Fruit fly (Drosophila melanogaster) whole organism, pupa: Measurements from ENCODE around the gene CG14840.

ENCODE experiments used
- CG10348 ChIP-seq: fragments of 200-800 bp; sonication (Bioruptor generic); IDR thresholded peaks from 2 replicates; pipeline ENCODE4 v1.3.6; 2022; ENCODE audit warnings: missing biosample characterization, missing genetic modification characterization
- CG12605 ChIP-seq: fragments of 200-800 bp; sonication (Bioruptor generic); IDR thresholded peaks from 2 replicates; pipeline ENCODE4 v1.3.6; 2022; ENCODE audit warnings: missing biosample characterization, missing genetic modification characterization
- CG13204 ChIP-seq: fragments of 200-800 bp; sonication (Bioruptor generic); optimal IDR thresholded peaks from 2 replicates; lab custom pipeline; 2018; ENCODE audit warnings: missing biosample characterization, mild to moderate bottlenecking, missing genetic modification characterization, moderate library complexity
- CG14655 ChIP-seq: fragments of 200-800 bp; sonication (Bioruptor generic); optimal IDR thresholded peaks from 3 replicates; lab custom pipeline; 2017; ENCODE audit warnings: mild to moderate bottlenecking, missing biosample characterization, missing genetic modification reagents, missing genetic modification characterization
- CG15710 ChIP-seq: fragments of 200-800 bp; sonication (Bioruptor generic); optimal IDR thresholded peaks from 2 replicates; lab custom pipeline; 2018; ENCODE audit warnings: missing biosample characterization, mild to moderate bottlenecking, missing genetic modification characterization, moderate library complexity
- CG17806 ChIP-seq: fragments of 200-800 bp; sonication (Bioruptor generic); optimal IDR thresholded peaks from 2 replicates; lab custom pipeline; 2018; ENCODE audit warnings: missing biosample characterization, mild to moderate bottlenecking, missing genetic modification characterization, moderate library complexity
- CG32121 ChIP-seq: fragments of 200-800 bp; sonication (Bioruptor generic); IDR thresholded peaks from 2 replicates; pipeline ENCODE4 v1.3.6; 2022; ENCODE audit warnings: missing biosample characterization, missing genetic modification characterization
- CG34367 ChIP-seq: fragments of 200-800 bp; sonication (Bioruptor generic); optimal IDR thresholded peaks from 2 replicates; lab custom pipeline; 2018; ENCODE audit warnings: missing biosample characterization, mild to moderate bottlenecking, missing genetic modification characterization
- CG4496 ChIP-seq: fragments of 200-800 bp; sonication (Bioruptor generic); IDR thresholded peaks from 3 replicates; pipeline ENCODE4 v1.3.6; 2022; ENCODE audit warnings: missing biosample characterization, missing genetic modification characterization
- CG8159 ChIP-seq: fragments of 200-800 bp; sonication (Bioruptor generic); optimal IDR thresholded peaks from 3 replicates; lab custom pipeline; 2018; ENCODE audit warnings: missing biosample characterization, mild to moderate bottlenecking, missing genetic modification characterization, moderate library complexity
- CG8301 ChIP-seq: fragments of 200-800 bp; sonication (Bioruptor generic); optimal IDR thresholded peaks from 2 replicates; lab custom pipeline; 2018; ENCODE audit warnings: missing biosample characterization, mild to moderate bottlenecking, missing genetic modification characterization
- CG9948 ChIP-seq: fragments of 200-800 bp; sonication (Bioruptor generic); optimal IDR thresholded peaks from 2 replicates; lab custom pipeline; 2018; ENCODE audit warnings: missing biosample characterization, mild to moderate bottlenecking, missing genetic modification characterization, moderate library complexity
- D1 ChIP-seq: fragments of 200-800 bp; sonication (Bioruptor generic); optimal IDR thresholded peaks from 2 replicates; lab custom pipeline; 2018; ENCODE audit warnings: missing biosample characterization, mild to moderate bottlenecking, missing genetic modification characterization, moderate library complexity
- EcR ChIP-seq: fragments of 200-800 bp; sonication (Bioruptor generic); optimal IDR thresholded peaks from 3 replicates; lab custom pipeline; 2019; ENCODE audit warnings: missing biosample characterization, missing genetic modification characterization, mild to moderate bottlenecking, moderate library complexity, missing genetic modification reagents
- Ets98B ChIP-seq: fragments of 200-800 bp; sonication (Bioruptor generic); IDR thresholded peaks from 2 replicates; pipeline ENCODE4 v1.3.6; 2022; ENCODE audit warnings: missing biosample characterization, missing genetic modification characterization
- Pif1A ChIP-seq: fragments of 200-800 bp; sonication (Bioruptor generic); optimal IDR thresholded peaks from 3 replicates; lab custom pipeline; 2016; ENCODE audit warnings: missing biosample characterization, missing genetic modification characterization
- Pif1B ChIP-seq: fragments of 200-800 bp; sonication (Bioruptor generic); optimal IDR thresholded peaks from 3 replicates; lab custom pipeline; 2016; ENCODE audit warnings: missing biosample characterization, missing genetic modification characterization
- Snoo ChIP-seq: fragments of 200-800 bp; sonication (Bioruptor generic); optimal IDR thresholded peaks from 3 replicates; lab custom pipeline; 2017; ENCODE audit warnings: missing biosample characterization, mild to moderate bottlenecking, missing genetic modification characterization, inconsistent platforms
- fd96Ca ChIP-seq: fragments of 200-800 bp; sonication (Bioruptor generic); IDR thresholded peaks from 3 replicates; pipeline ENCODE4 v1.3.6; 2022; ENCODE audit warnings: missing biosample characterization, missing genetic modification characterization
- gl ChIP-seq: fragments of 200-800 bp; sonication (Bioruptor generic); optimal IDR thresholded peaks from 2 replicates; lab custom pipeline; 2018; ENCODE audit warnings: missing biosample characterization, mild to moderate bottlenecking, missing genetic modification characterization
- rn ChIP-seq: fragments of 200-800 bp; sonication (Bioruptor generic); IDR thresholded peaks from 2 replicates; pipeline ENCODE4 v1.3.6; 2022; ENCODE audit warnings: missing biosample characterization, missing genetic modification characterization

CG14840 gene

DNA sequence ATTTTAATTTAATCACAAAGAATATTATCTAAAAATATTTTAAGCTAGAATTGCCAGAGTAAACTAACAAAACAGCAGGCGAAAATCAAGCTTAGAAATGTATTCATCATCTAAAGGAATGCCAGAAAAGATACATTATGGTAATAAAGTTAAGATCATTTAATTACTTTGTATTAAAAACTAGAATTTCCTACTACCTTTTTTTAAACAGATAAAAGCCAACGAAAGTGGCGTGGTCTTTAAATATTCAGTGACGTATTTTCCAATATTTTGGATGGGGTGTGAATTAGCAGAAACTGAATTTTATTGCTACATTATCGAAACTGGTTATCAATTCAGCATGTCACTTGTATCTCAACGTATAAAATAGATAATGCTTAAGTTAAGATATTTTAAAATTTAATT, 31.3 kb upstream of the CG14840 start:
- TF ChIP-seq CG9948 (tag; lab: Kevin White, UChicago) (peak; percentile 72), Pif1A (GFP tag; lab: Kevin White, UChicago) (no peak), CG4496 (GFP tag; lab: Robert Waterston, UW) (peak; percentile 30; the same call in 1 of the 3 replicates), CG10348 (no peak), CG12605 (GFP tag; lab: Robert Waterston, UW) (0 out of 2 replicates have a peak, but pooled peaks have one; percentile 19), CG8159 (tag; lab: Kevin White, UChicago) (peak; percentile 74), CG14655 (GFP tag; lab: Kevin White, UChicago) (peak; percentile 80), Pif1B (GFP tag; lab: Kevin White, UChicago) (no peak), CG17806 (peak; percentile 49), Ets98B (GFP tag; lab: Robert Waterston, UW) (no peak), CG13204 (GFP tag; lab: Kevin White, UChicago) (no peak), CG8301 (tag; lab: Kevin White, UChicago) (peak; percentile 57), CG32121 (GFP tag; lab: Robert Waterston, UW) (peak; percentile 37; the same call in 1 of the 2 replicates), EcR (GFP tag; lab: Kevin White, UChicago) (no peak), CG15710 (tag; lab: Kevin White, UChicago) (peak; percentile 54), CG34367 (tag; lab: Kevin White, UChicago) (peak; percentile 45), fd96Ca (GFP tag; lab: Robert Waterston, UW) (no peak), Snoo (tag; lab: Kevin White, UChicago) (peak; percentile 32), gl (tag; lab: Kevin White, UChicago) (no peak)

DNA sequence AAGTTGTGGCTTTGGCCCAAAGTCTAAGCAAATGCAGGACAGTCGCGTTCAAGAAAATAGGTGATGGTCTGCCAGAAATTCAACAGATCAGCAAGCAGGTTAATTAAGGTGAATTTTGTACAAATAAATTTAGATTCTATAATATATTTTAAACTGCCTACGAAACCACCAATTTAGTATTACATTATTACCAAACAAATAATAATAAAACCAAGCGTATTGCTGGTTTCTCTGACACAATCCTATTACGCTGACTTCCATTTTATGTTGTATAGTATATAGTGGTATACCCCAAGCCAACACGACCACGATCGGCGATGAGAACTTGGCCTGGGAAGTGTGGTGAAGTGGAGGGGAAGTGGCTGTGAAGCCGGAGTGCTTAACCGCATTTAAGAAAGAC, 30.4 kb upstream of the CG14840 start:
- TF ChIP-seq CG13204 (GFP tag; lab: Kevin White, UChicago): peak; percentile 79
- TF ChIP-seq CG12605 (GFP tag; lab: Robert Waterston, UW): peak; percentile 81
- TF ChIP-seq Pif1B (GFP tag; lab: Kevin White, UChicago): peak; percentile 78
- peak; percentile 76 for TF ChIP-seq gl (tag; lab: Kevin White, UChicago)
- peak; percentile 90 for TF ChIP-seq CG8301 (tag; lab: Kevin White, UChicago)
- peak; percentile 77 for TF ChIP-seq D1 (tag; lab: Kevin White, UChicago)
- TF ChIP-seq Snoo (tag; lab: Kevin White, UChicago): peak; percentile 73
- TF ChIP-seq EcR (GFP tag; lab: Kevin White, UChicago): peak; percentile 83
- TF ChIP-seq CG10348: 0 out of 2 replicates have a peak, but pooled peaks have one; percentile 9
- TF ChIP-seq CG9948 (tag; lab: Kevin White, UChicago): peak; percentile 85
- peak; percentile 50; the same call in 1 of the 2 replicates for TF ChIP-seq rn (GFP tag; lab: Robert Waterston, UW)
- peak; percentile 80 for TF ChIP-seq CG4496 (GFP tag; lab: Robert Waterston, UW)
- peak; percentile 84 for TF ChIP-seq CG15710 (tag; lab: Kevin White, UChicago)
- TF ChIP-seq CG17806: peak; percentile 88
- TF ChIP-seq fd96Ca (GFP tag; lab: Robert Waterston, UW): peak; percentile 61
- peak; percentile 82 for TF ChIP-seq CG34367 (tag; lab: Kevin White, UChicago)
- TF ChIP-seq CG8159 (tag; lab: Kevin White, UChicago): peak; percentile 85
- peak; percentile 80 for TF ChIP-seq CG32121 (GFP tag; lab: Robert Waterston, UW)
- TF ChIP-seq Ets98B (GFP tag; lab: Robert Waterston, UW): peak; percentile 81
- TF ChIP-seq Pif1A (GFP tag; lab: Kevin White, UChicago): peak; percentile 84
- peak; percentile 91 for TF ChIP-seq CG14655 (GFP tag; lab: Kevin White, UChicago)

- TF ChIP-seq CG12605 (GFP tag; lab: Robert Waterston, UW) (no peak), CG14655 (GFP tag; lab: Kevin White, UChicago) (peak; percentile 60), Ets98B (GFP tag; lab: Robert Waterston, UW) (peak; percentile 26; the same call in 1 of the 2 replicates), CG34367 (tag; lab: Kevin White, UChicago) (no peak), CG17806 (peak; percentile 4), CG4496 (GFP tag; lab: Robert Waterston, UW) (peak; percentile 53; the same call in 1 of the 3 replicates), CG8159 (tag; lab: Kevin White, UChicago) (peak; percentile 56), rn (GFP tag; lab: Robert Waterston, UW) (no peak), Pif1A (GFP tag; lab: Kevin White, UChicago) (no peak), fd96Ca (GFP tag; lab: Robert Waterston, UW) (peak; percentile 56; the same call in 1 of the 3 replicates), gl (tag; lab: Kevin White, UChicago) (no peak), CG15710 (tag; lab: Kevin White, UChicago) (peak; percentile 48), D1 (tag; lab: Kevin White, UChicago) (peak; percentile 46), CG32121 (GFP tag; lab: Robert Waterston, UW) (peak; percentile 52), CG9948 (tag; lab: Kevin White, UChicago) (peak; percentile 42), CG13204 (GFP tag; lab: Kevin White, UChicago) (no peak), CG8301 (tag; lab: Kevin White, UChicago) (peak; percentile 50), EcR (GFP tag; lab: Kevin White, UChicago) (peak; percentile 58), CG10348 (no peak), Snoo (tag; lab: Kevin White, UChicago) (peak; percentile 3), Pif1B (GFP tag; lab: Kevin White, UChicago) (peak; percentile 7)
Measured at dm6 chr3R:14289958-14290835, 29.2 kb upstream of the CG14840 start.
